Fruit fly (Drosophila melanogaster): ENCODE measurements around the gene Kap-alpha3.

Kap-alpha3 gene

DNA sequence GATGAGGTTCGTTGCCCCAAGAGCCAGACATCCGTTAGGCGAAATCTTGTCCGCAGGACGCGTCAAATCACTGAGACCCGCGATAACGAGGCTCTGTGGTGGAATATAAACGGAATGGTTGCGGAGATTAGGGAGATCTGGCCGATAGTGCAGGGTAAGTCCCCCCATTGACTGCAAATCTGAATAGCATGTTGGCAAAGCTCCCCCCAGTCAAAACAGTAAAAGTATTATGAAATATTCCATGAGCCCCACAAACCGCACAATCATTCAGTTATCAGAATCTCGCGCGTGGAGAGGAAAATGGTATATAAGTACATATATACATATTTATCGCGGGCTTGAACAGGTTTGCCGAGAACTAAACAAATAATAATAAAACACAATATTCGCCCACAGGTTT lies 6.9 kb downstream of the Kap-alpha3 start:
- TF ChIP-seq CG13424 (tag; optimal IDR thresholded peaks at IDR 0.05) (no peak), CG7745 (tag; optimal IDR thresholded peaks at IDR 0.05) (no peak), D (optimal IDR thresholded peaks at IDR 0.05) (no peak), D (GFP tag; optimal IDR thresholded peaks at IDR 0.05) (no peak), vvl (GFP tag; IDR thresholded peaks at IDR 0.05) (no peak), CG3281 (GFP tag; optimal IDR thresholded peaks at IDR 0.05) (no peak), CG12219 (GFP tag; optimal IDR thresholded peaks at IDR 0.05) (no peak), CG15514 (GFP tag; optimal IDR thresholded peaks at IDR 0.05) (no peak), CG33213 (GFP tag; optimal IDR thresholded peaks at IDR 0.05) (no peak), Pdp1 (GFP tag; optimal IDR thresholded peaks at IDR 0.05) (peak in 1 of 2 experiments; percentile 35), CG10979 (tag; optimal IDR thresholded peaks at IDR 0.05) (no peak), gcm2 (GFP tag; optimal IDR thresholded peaks at IDR 0.05) (no peak), CG6791 (GFP tag; IDR thresholded peaks at IDR 0.05; ENCODE audit: partially characterized antibody) (0 out of 3 replicates have a peak, but pooled peaks have one; percentile 33), CG17612 (GFP tag; IDR thresholded peaks at IDR 0.05) (no peak), fd64A (GFP tag; optimal IDR thresholded peaks at IDR 0.05) (no peak), btn (GFP tag; optimal IDR thresholded peaks at IDR 0.05) (no peak), lab (GFP tag; optimal IDR thresholded peaks at IDR 0.05) (no peak), CG1529 (GFP tag; optimal IDR thresholded peaks at IDR 0.05) (no peak), sens (GFP tag) (peak; percentile 24), pros (GFP tag; optimal IDR thresholded peaks at IDR 0.05) (no peak), CG5180 (GFP tag; optimal IDR thresholded peaks at IDR 0.05) (no peak), sima (GFP tag; optimal IDR thresholded peaks at IDR 0.05) (no peak), sug (tag; optimal IDR thresholded peaks at IDR 0.05) (peak; percentile 27), HmgZ (tag; optimal IDR thresholded peaks at IDR 0.05) (no peak), Dip2 (GFP tag; IDR thresholded peaks at IDR 0.05) (no peak), CG14710 (tag; optimal IDR thresholded peaks at IDR 0.05) (no peak)

dm6 chr3R:9570114-9570513 lies 7.4 kb downstream of the Kap-alpha3 start, which contains the start of gene CG16790:
Gene CG16790 (minus strand): TSS chr3R:9570214.
- 0 out of 2 replicates have a peak, but pooled peaks have one; percentile 42 for TF ChIP-seq MBD-R2 (GFP tag; IDR thresholded peaks at IDR 0.05)
- no peak for TF ChIP-seq ac (GFP tag; optimal IDR thresholded peaks at IDR 0.05)
- no peak for TF ChIP-seq knrl (GFP tag; IDR thresholded peaks at IDR 0.05; ENCODE audit: partially characterized antibody)
- no peak for TF ChIP-seq CG7357 (GFP tag; IDR thresholded peaks at IDR 0.05)
- peak; percentile 13; the same call in 1 of the 3 replicates for TF ChIP-seq row (GFP tag; IDR thresholded peaks at IDR 0.05)
- no peak for TF ChIP-seq tgo (GFP tag; IDR thresholded peaks at IDR 0.05)
- no peak for TF ChIP-seq Oli (tag; optimal IDR thresholded peaks at IDR 0.05)
- TF ChIP-seq wdn (GFP tag; IDR thresholded peaks at IDR 0.05) = no peak
- no peak for TF ChIP-seq fu2 (GFP tag; optimal IDR thresholded peaks at IDR 0.05)
- TF ChIP-seq ERR (GFP tag; optimal IDR thresholded peaks at IDR 0.05) = no peak
- peak; percentile 54 for TF ChIP-seq Sry-β (GFP tag; optimal IDR thresholded peaks at IDR 0.05)
- no peak for TF ChIP-seq D (optimal IDR thresholded peaks at IDR 0.05)
- no peak for TF ChIP-seq D (GFP tag; optimal IDR thresholded peaks at IDR 0.05)

- TF ChIP-seq CG6689 (GFP tag; IDR thresholded peaks at IDR 0.05) (no peak), CG14965 (GFP tag; optimal IDR thresholded peaks at IDR 0.05; ENCODE audit: borderline replicate concordance) (no peak), CG33557 (GFP tag; optimal IDR thresholded peaks at IDR 0.05) (no peak), bowl (GFP tag; IDR thresholded peaks at IDR 0.05) (no peak), CG9437 (GFP tag; optimal IDR thresholded peaks at IDR 0.05) (no peak), corto (GFP tag; optimal IDR thresholded peaks at IDR 0.05) (no peak), row (GFP tag; IDR thresholded peaks at IDR 0.05) (no peak), usp (GFP tag; optimal IDR thresholded peaks at IDR 0.05) (no peak), cad (GFP tag; optimal IDR thresholded peaks at IDR 0.05) (no peak), CG1602 (GFP tag; optimal IDR thresholded peaks at IDR 0.05) (no peak), unpg (GFP tag; optimal IDR thresholded peaks at IDR 0.05) (no peak), fru (optimal IDR thresholded peaks at IDR 0.05) (no peak), grau (tag; optimal IDR thresholded peaks at IDR 0.05) (no peak), fd96Cb (tag; optimal IDR thresholded peaks at IDR 0.05) (no peak), Optix (GFP tag; IDR thresholded peaks at IDR 0.05) (no peak), Sry-β (GFP tag; optimal IDR thresholded peaks at IDR 0.05) (no peak)
Observed at dm6 chr3R:9565895-9566294, 11.6 kb downstream of the Kap-alpha3 start, which contains the start of gene CG16789. Gene CG16789 (plus strand): TSS chr3R:9566195.

Data from whole organism, embryonic.